Fruit fly (Drosophila melanogaster) whole organism, embryonic: ENCODE results near the gene Lim1.

ENCODE experiments used
- Atf3 ChIP-seq: fragments of 200-800 bp; sonication (Bioruptor generic); optimal IDR thresholded peaks from 3 replicates; lab custom pipeline; 2016; ENCODE audit warnings: missing biosample characterization, missing genetic modification characterization
- CG10431 ChIP-seq: fragments of 200-800 bp; sonication (Bioruptor generic); optimal IDR thresholded peaks from 3 replicates; lab custom pipeline; 2018; ENCODE audit warnings: missing biosample characterization, mild to moderate bottlenecking, missing genetic modification characterization
- CG10654 ChIP-seq: fragments of 200-800 bp; sonication (Bioruptor generic); optimal IDR thresholded peaks from 2 replicates; lab custom pipeline; 2016; ENCODE audit warnings: missing biosample characterization, missing genetic modification characterization
- CG11456 ChIP-seq: fragments of 200-800 bp; sonication (Bioruptor generic); IDR thresholded peaks from 3 replicates; pipeline ENCODE4 v1.3.6; 2022; ENCODE audit warnings: missing biosample characterization, missing genetic modification characterization
- CG12155 ChIP-seq: fragments of 200-800 bp; sonication (Bioruptor generic); optimal IDR thresholded peaks from 3 replicates; lab custom pipeline; 2016; ENCODE audit warnings: missing biosample characterization, missing genetic modification characterization
- CG14965 ChIP-seq: fragments of 200-800 bp; sonication (Bioruptor generic); optimal IDR thresholded peaks from 2 replicates; lab custom pipeline; 2016; ENCODE audit warnings: missing biosample characterization, missing genetic modification characterization, borderline replicate concordance
- CG15011 ChIP-seq: fragments of 200-800 bp; sonication (Bioruptor generic); optimal IDR thresholded peaks from 3 replicates; lab custom pipeline; 2018; ENCODE audit warnings: missing biosample characterization, mild to moderate bottlenecking, missing genetic modification characterization
- CG15269 ChIP-seq: fragments of 200-800 bp; sonication (Bioruptor generic); optimal IDR thresholded peaks from 2 replicates; lab custom pipeline; 2018; ENCODE audit warnings: missing biosample characterization, mild to moderate bottlenecking, missing genetic modification characterization, moderate library complexity
- CG17328 ChIP-seq: fragments of 200-800 bp; sonication (Bioruptor generic); IDR thresholded peaks from 2 replicates; pipeline ENCODE4 v1.3.6; 2022; ENCODE audit warnings: missing biosample characterization, missing genetic modification characterization
- CG17802 ChIP-seq: fragments of 200-800 bp; sonication (Bioruptor generic); optimal IDR thresholded peaks from 2 replicates; lab custom pipeline; 2018; ENCODE audit warnings: missing biosample characterization, mild to moderate bottlenecking, missing genetic modification characterization, moderate library complexity
- CG18262 ChIP-seq: fragments of 200-800 bp; optimal IDR thresholded peaks from 3 replicates; lab custom pipeline; 2019; ENCODE audit warnings: missing biosample characterization, mild to moderate bottlenecking, missing genetic modification characterization, moderate library complexity
- CG1832 ChIP-seq: fragments of 200-800 bp; sonication (Bioruptor generic); optimal IDR thresholded peaks from 2 replicates; lab custom pipeline; 2017; ENCODE audit warnings: missing biosample characterization, mild to moderate bottlenecking, missing genetic modification characterization, inconsistent platforms
- CG3163 ChIP-seq: fragments of 200-800 bp; sonication (Bioruptor generic); optimal IDR thresholded peaks from 3 replicates; lab custom pipeline; 2016; ENCODE audit warnings: missing biosample characterization, missing genetic modification characterization
- CG33557 ChIP-seq: fragments of 200-800 bp; sonication (Bioruptor generic); optimal IDR thresholded peaks from 2 replicates; lab custom pipeline; 2019; ENCODE audit warnings: missing biosample characterization, mild to moderate bottlenecking, missing genetic modification characterization, moderate library complexity
- CG4730 ChIP-seq: fragments of 200-800 bp; sonication (Bioruptor generic); IDR thresholded peaks from 2 replicates; pipeline ENCODE4 v1.3.6; 2022; ENCODE audit warnings: missing biosample characterization, missing genetic modification characterization
- CG7556 ChIP-seq: fragments of 200-800 bp; sonication (Bioruptor generic); optimal IDR thresholded peaks from 2 replicates; lab custom pipeline; 2017; ENCODE audit warnings: missing biosample characterization, mild to moderate bottlenecking, missing genetic modification characterization
- CG7963 ChIP-seq: fragments of 200-800 bp; sonication (Bioruptor generic); IDR thresholded peaks from 3 replicates; pipeline ENCODE4 v1.3.6; 2022; ENCODE audit warnings: missing biosample characterization, missing genetic modification characterization; ENCODE audit not compliant: partially characterized antibody
- Camta ChIP-seq: fragments of 200-800 bp; sonication (Bioruptor generic); optimal IDR thresholded peaks from 2 replicates; lab custom pipeline; 2016; ENCODE audit warnings: missing biosample characterization, missing genetic modification characterization
- Dbx ChIP-seq: fragments of 200-800 bp; sonication (Bioruptor generic); IDR thresholded peaks from 3 replicates; pipeline ENCODE4 v1.3.6; 2022; ENCODE audit warnings: missing biosample characterization, missing genetic modification characterization
- Hand ChIP-seq: fragments of 200-800 bp; sonication (Bioruptor generic); optimal IDR thresholded peaks from 2 replicates; lab custom pipeline; 2017; ENCODE audit warnings: mild to moderate bottlenecking, missing biosample characterization, missing genetic modification reagents, missing genetic modification characterization
- Neu2 ChIP-seq: fragments of 200-800 bp; sonication (Bioruptor generic); optimal IDR thresholded peaks from 3 replicates; lab custom pipeline; 2016; ENCODE audit warnings: missing biosample characterization, missing genetic modification characterization, borderline replicate concordance
- NfI ChIP-seq: fragments of 200-800 bp; sonication (Bioruptor generic); optimal IDR thresholded peaks from 3 replicates; lab custom pipeline; 2018; ENCODE audit warnings: missing biosample characterization, mild to moderate bottlenecking, missing genetic modification characterization, moderate library complexity
- Ptx1 ChIP-seq: fragments of 200-800 bp; sonication (Bioruptor generic); IDR thresholded peaks from 2 replicates; pipeline ENCODE4 v1.3.6; 2022; ENCODE audit warnings: missing biosample characterization, missing genetic modification characterization
- Side ChIP-seq: fragments of 200-800 bp; sonication (Bioruptor generic); optimal IDR thresholded peaks from 2 replicates; lab custom pipeline; 2016; ENCODE audit warnings: missing biosample characterization, missing genetic modification characterization
- Sin3A ChIP-seq: fragments of >200 bp; optimal IDR thresholded peaks from 2 replicates; lab custom pipeline; 2018
- Six4 ChIP-seq: fragments of 200-800 bp; sonication (Bioruptor generic); optimal IDR thresholded peaks from 2 replicates; lab custom pipeline; 2016; ENCODE audit warnings: missing biosample characterization, missing genetic modification characterization
- Spps ChIP-seq: fragments of 200-800 bp; sonication (Bioruptor generic); optimal IDR thresholded peaks from 2 replicates; lab custom pipeline; 2018; ENCODE audit warnings: missing biosample characterization, mild to moderate bottlenecking, missing genetic modification characterization
- Ssrp ChIP-seq: fragments of 200-800 bp; sonication (Bioruptor generic); optimal IDR thresholded peaks from 2 replicates; lab custom pipeline; 2018; ENCODE audit warnings: missing biosample characterization, mild to moderate bottlenecking, missing genetic modification characterization, moderate library complexity
- Tbp ChIP-seq: fragments of >200 bp; optimal IDR thresholded peaks from 2 replicates; lab custom pipeline; 2018; ENCODE audit warnings: missing biosample characterization, missing genetic modification characterization
- Vsx1 ChIP-seq: fragments of 200-800 bp; sonication (Bioruptor generic); optimal IDR thresholded peaks from 2 replicates; lab custom pipeline; 2017; ENCODE audit warnings: missing biosample characterization, mild to moderate bottlenecking, missing genetic modification characterization, missing genetic modification reagents
- ab ChIP-seq: fragments of 200-800 bp; sonication (Bioruptor generic); optimal IDR thresholded peaks from 2 replicates; lab custom pipeline; 2016; ENCODE audit warnings: missing biosample characterization, missing genetic modification characterization
- al ChIP-seq: fragments of 200-800 bp; sonication (Bioruptor generic); IDR thresholded peaks from 2 replicates; pipeline ENCODE4 v1.3.6; 2022; ENCODE audit warnings: missing biosample characterization, missing genetic modification characterization
- bigmax ChIP-seq: fragments of 200-800 bp; sonication (Bioruptor generic); optimal IDR thresholded peaks from 2 replicates; lab custom pipeline; 2018; ENCODE audit warnings: missing biosample characterization, mild to moderate bottlenecking, missing genetic modification characterization
- corto ChIP-seq: fragments of 200-800 bp; sonication (Bioruptor generic); optimal IDR thresholded peaks from 2 replicates; lab custom pipeline; 2016; ENCODE audit warnings: missing biosample characterization, mild to moderate bottlenecking, missing genetic modification characterization, moderate library complexity
- emc ChIP-seq: fragments of 200-800 bp; sonication (Bioruptor generic); optimal IDR thresholded peaks from 2 replicates; lab custom pipeline; 2016; ENCODE audit warnings: missing biosample characterization, missing genetic modification characterization
- fd96Cb ChIP-seq: fragments of 200-800 bp; sonication (Bioruptor generic); optimal IDR thresholded peaks from 2 replicates; lab custom pipeline; 2018; ENCODE audit warnings: missing biosample characterization, mild to moderate bottlenecking, missing genetic modification characterization, moderate library complexity
- lbe ChIP-seq: fragments of 200-800 bp; sonication (Bioruptor generic); optimal IDR thresholded peaks from 2 replicates; lab custom pipeline; 2016; ENCODE audit warnings: missing biosample characterization, mild to moderate bottlenecking, missing genetic modification characterization
- lilli ChIP-seq: fragments of 200-800 bp; sonication (Bioruptor generic); optimal IDR thresholded peaks from 3 replicates; lab custom pipeline; 2016; ENCODE audit warnings: missing biosample characterization, missing genetic modification characterization
- nom ChIP-seq: fragments of 200-800 bp; sonication (Bioruptor generic); optimal IDR thresholded peaks from 2 replicates; lab custom pipeline; 2017; ENCODE audit warnings: missing biosample characterization, missing genetic modification characterization, mild to moderate bottlenecking, moderate library complexity, missing genetic modification reagents
- org-1 ChIP-seq: fragments of 200-800 bp; sonication (Bioruptor generic); optimal IDR thresholded peaks from 2 replicates; lab custom pipeline; 2017; ENCODE audit warnings: missing biosample characterization, missing genetic modification characterization
- rib ChIP-seq: fragments of 200-800 bp; sonication (Bioruptor generic); IDR thresholded peaks from 2 replicates; pipeline ENCODE4 v1.3.6; 2022; ENCODE audit warnings: missing biosample characterization, missing genetic modification characterization
- run ChIP-seq: fragments of 200-800 bp; sonication (Bioruptor generic); optimal IDR thresholded peaks from 3 replicates; lab custom pipeline; 2018; ENCODE audit warnings: missing biosample characterization, mild to moderate bottlenecking, missing genetic modification characterization
- slp2 ChIP-seq: fragments of 200-800 bp; sonication (Bioruptor generic); optimal IDR thresholded peaks from 2 replicates; lab custom pipeline; 2016; ENCODE audit warnings: missing biosample characterization, missing genetic modification characterization
- sna ChIP-seq: fragments of 200-800 bp; sonication (Bioruptor generic); IDR thresholded peaks from 2 replicates; pipeline ENCODE4 v1.3.6; 2022; ENCODE audit warnings: missing biosample characterization, missing genetic modification characterization; ENCODE audit not compliant: partially characterized antibody
- so ChIP-seq: fragments of 200-800 bp; sonication (Bioruptor generic); IDR thresholded peaks from 3 replicates; pipeline ENCODE4 v1.3.6; 2022; ENCODE audit warnings: missing biosample characterization, missing genetic modification characterization
- tgo ChIP-seq: fragments of 200-800 bp; sonication (Bioruptor generic); IDR thresholded peaks from 3 replicates; pipeline ENCODE4 v1.3.6; 2022; ENCODE audit warnings: missing biosample characterization, missing genetic modification characterization
- tin ChIP-seq: fragments of 200-800 bp; sonication (Bioruptor generic); optimal IDR thresholded peaks from 3 replicates; lab custom pipeline; 2016; ENCODE audit warnings: missing biosample characterization, missing genetic modification characterization
- trem ChIP-seq: fragments of 200-800 bp; optimal IDR thresholded peaks from 3 replicates; lab custom pipeline; 2019; ENCODE audit warnings: missing biosample characterization, mild to moderate bottlenecking, missing genetic modification characterization, moderate library complexity
- ttk ChIP-seq: fragments of 200-800 bp; sonication (Bioruptor generic); IDR thresholded peaks from 2 replicates; pipeline ENCODE4 v2.1.2; 2022; ENCODE audit warnings: missing biosample characterization, missing genetic modification characterization
- vfl ChIP-seq: fragments of 200-800 bp; sonication (Bioruptor generic); optimal IDR thresholded peaks from 2 replicates; lab custom pipeline; 2016; ENCODE audit warnings: missing biosample characterization, missing genetic modification characterization
- wdn ChIP-seq: fragments of 200-800 bp; sonication (Bioruptor generic); IDR thresholded peaks from 2 replicates; pipeline ENCODE4 v1.3.6; 2022; ENCODE audit warnings: missing biosample characterization, missing genetic modification characterization
- wor ChIP-seq: fragments of 200-800 bp; sonication (Bioruptor generic); IDR thresholded peaks from 2 replicates; pipeline ENCODE4 v1.3.6; 2022; ENCODE audit warnings: missing biosample characterization, missing genetic modification characterization

Lim1 gene

DNA sequence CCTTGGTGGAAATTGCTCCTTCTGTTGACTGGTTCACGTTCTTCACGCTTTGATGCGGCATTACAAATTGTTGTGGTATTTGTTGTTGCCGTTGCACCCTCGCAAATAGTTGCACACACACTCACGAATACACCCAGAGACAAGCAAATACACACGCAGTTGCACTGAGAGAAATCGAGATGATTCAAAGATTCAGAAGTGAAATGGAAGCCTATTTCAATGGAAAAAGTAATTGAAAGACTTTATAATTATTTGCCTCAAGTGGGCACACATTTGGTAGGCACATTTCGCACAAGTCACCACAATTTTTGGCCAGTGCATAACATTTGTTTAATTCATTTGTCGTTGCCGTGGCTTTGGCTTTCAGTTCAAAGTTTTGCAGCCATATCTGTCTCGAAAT, 31.6 kb downstream of the Lim1 start (continued):
- TF ChIP-seq wdn (GFP tag; lab: Robert Waterston, UW) = no peak
- TF ChIP-seq CG7963 (GFP tag; lab: Robert Waterston, UW) = no peak
- TF ChIP-seq Neu2 (GFP tag; lab: Kevin White, UChicago) = peak; percentile 72
- TF ChIP-seq Camta (GFP tag; lab: Kevin White, UChicago) = peak; percentile 66
- 0 out of 3 replicates have a peak, but pooled peaks have one; percentile 7 for TF ChIP-seq CG11456 (GFP tag; lab: Robert Waterston, UW)
- TF ChIP-seq Ptx1 (GFP tag; lab: Robert Waterston, UW) = peak; percentile 70
- no peak for TF ChIP-seq Hand (GFP tag; lab: Kevin White, UChicago)
- TF ChIP-seq CG4730 (GFP tag; lab: Robert Waterston, UW) = peak; percentile 51; the same call in 1 of the 2 replicates
- no peak for TF ChIP-seq rib (GFP tag; lab: Robert Waterston, UW)
- TF ChIP-seq CG18262 = peak; percentile 80
- TF ChIP-seq fd96Cb (tag; lab: Kevin White, UChicago) = peak; percentile 80
- peak; percentile 48 for TF ChIP-seq CG12155
- TF ChIP-seq sna (GFP tag; lab: Robert Waterston, UW) = no peak
- TF ChIP-seq run = no peak
- no peak for TF ChIP-seq corto (GFP tag; lab: Kevin White, UChicago)
- TF ChIP-seq emc (GFP tag; lab: Kevin White, UChicago) = no peak
- peak; percentile 23; the same call in 1 of the 3 replicates for TF ChIP-seq so (GFP tag; lab: Robert Waterston, UW)
- peak; percentile 52 for TF ChIP-seq wor (GFP tag; lab: Robert Waterston, UW)
- TF ChIP-seq Ssrp (tag; lab: Kevin White, UChicago) = peak; percentile 67
- TF ChIP-seq nom = no peak
- peak; percentile 76 for TF ChIP-seq Atf3 (GFP tag; lab: Kevin White, UChicago)
- peak; percentile 48 for TF ChIP-seq trem (tag; lab: Kevin White, UChicago)
- TF ChIP-seq Dbx = peak; percentile 6; the same call in 1 of the 3 replicates
- TF ChIP-seq al (GFP tag; lab: Robert Waterston, UW) = no peak
- TF ChIP-seq Side = peak; percentile 72
- TF ChIP-seq org-1 (GFP tag; lab: Kevin White, UChicago) = peak; percentile 61
- TF ChIP-seq bigmax = no peak
- peak; percentile 8 for TF ChIP-seq Vsx1 (GFP tag; lab: Kevin White, UChicago)
- TF ChIP-seq CG1832 (GFP tag; lab: Kevin White, UChicago) = no peak
- TF ChIP-seq Six4 (GFP tag; lab: Kevin White, UChicago) = peak; percentile 61
- peak; percentile 81 for TF ChIP-seq CG17328 (GFP tag; lab: Robert Waterston, UW)
- peak; percentile 81 for TF ChIP-seq tin (GFP tag; lab: Kevin White, UChicago)
- TF ChIP-seq slp2 (GFP tag; lab: Kevin White, UChicago) = peak; percentile 65
- no peak for TF ChIP-seq vfl
- TF ChIP-seq CG10431 (GFP tag; lab: Kevin White, UChicago) = no peak
- TF ChIP-seq CG3163 (GFP tag; lab: Kevin White, UChicago) = peak; percentile 16
- peak; percentile 55 for TF ChIP-seq Spps (tag; lab: Kevin White, UChicago)
- peak; percentile 58 for TF ChIP-seq CG15269 (tag; lab: Kevin White, UChicago)
- peak; percentile 70 for TF ChIP-seq CG10654 (GFP tag; lab: Kevin White, UChicago)
- TF ChIP-seq NfI (GFP tag; lab: Kevin White, UChicago) = peak; percentile 39
- no peak for TF ChIP-seq lbe
- peak; percentile 55 for TF ChIP-seq CG17802 (tag; lab: Kevin White, UChicago)
- no peak for TF ChIP-seq CG15011 (GFP tag; lab: Kevin White, UChicago)
- peak; percentile 64 for TF ChIP-seq CG7556
- TF ChIP-seq CG33557 (GFP tag; lab: Kevin White, UChicago) = peak; percentile 18
- peak; percentile 22 for TF ChIP-seq ab (GFP tag; lab: Kevin White, UChicago)
- TF ChIP-seq lilli = peak; percentile 50
- TF ChIP-seq ttk = peak; percentile 79
- TF ChIP-seq tgo (GFP tag; lab: Robert Waterston, UW) = peak; percentile 58; the same call in 2 of the 3 replicates
- no peak for TF ChIP-seq CG14965 (GFP tag; lab: Kevin White, UChicago)
- no peak for TF ChIP-seq Tbp (GFP tag; lab: Kevin White, UChicago)
- TF ChIP-seq Sin3A (lab: Kevin White, UChicago) = no peak
